Worm (Caenorhabditis elegans) whole organism, L4/young adult: ENCODE results near the gene K01A2.6.
"Not testable (repeated sequence)": the region's sequence is repeated elsewhere in the genome, so short reads cannot be mapped to it uniquely, and the experiment has no call there.

Experiments
- W03F9.2 ChIP-seq: fragments of 150-350 bp; optimal IDR thresholded peaks from 2 replicates; lab custom pipeline; 2014; ENCODE audit warnings: missing biosample characterization, missing genetic modification characterization
- dao-5 ChIP-seq: sonication (generic microtip); optimal IDR thresholded peaks from 2 replicates; lab custom pipeline; 2016; ENCODE audit warnings: missing genotype, missing genetic modification characterization, moderate library complexity, missing compliant biosample characterization
- him-1 ChIP-seq: sonication (generic microtip); optimal IDR thresholded peaks from 2 replicates; lab custom pipeline; 2016; ENCODE audit warnings: missing genotype, missing genetic modification reagents, missing genetic modification characterization, missing compliant biosample characterization

Gene K01A2.6

DNA sequence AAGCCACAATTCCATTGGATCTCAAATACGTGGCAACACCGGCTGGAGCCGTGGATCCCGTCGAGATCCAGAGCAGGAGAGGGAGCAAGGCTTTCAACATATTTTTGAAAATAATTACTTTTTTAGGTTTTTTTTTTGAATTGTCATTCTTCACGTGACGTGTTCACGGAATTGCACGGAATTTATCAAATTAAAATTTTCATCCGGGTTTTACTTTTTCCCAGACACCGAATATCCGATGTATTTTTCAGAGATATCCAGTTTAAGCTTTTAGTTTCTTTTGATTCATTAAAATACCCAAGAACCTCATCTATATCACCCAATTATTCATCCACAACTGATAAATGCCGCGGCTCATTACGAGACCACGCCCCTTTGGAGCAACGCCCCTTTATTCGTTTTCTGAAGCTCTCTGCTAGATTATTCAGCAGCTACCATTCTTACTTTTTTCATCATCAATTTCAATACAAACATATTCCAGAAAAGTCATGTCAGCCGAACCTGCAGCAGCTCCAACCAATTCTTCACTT, 2.8 kb upstream of the K01A2.6 start, which contains the start of the genes clec-117 and B0432.1:
Gene clec-117 (minus strand): TSS at position 101 of the 530 bp plus-strand sequence.
Gene B0432.1 (plus strand): TSS at position 480 of the 530 bp plus-strand sequence.
- TF ChIP-seq dao-5 (tag; lab: Kevin White, UChicago) = no peak
- no peak for TF ChIP-seq W03F9.2 (tag; lab: Kevin White, UChicago)
- TF ChIP-seq him-1 (tag; lab: Kevin White, UChicago) = no peak

- TF ChIP-seq him-1 (tag; lab: Kevin White, UChicago) (no peak), dao-5 (tag; lab: Kevin White, UChicago) (no peak), W03F9.2 (tag; lab: Kevin White, UChicago) (no peak)
Measured at ce11 chrII:300977-301772, 1.4 kb downstream of the K01A2.6 start, which contains the start of gene K01A2.5. TSS of gene K01A2.5 (plus strand) at chrII:301273.

ce11 chrII:303927-304711, 4.3 kb downstream of the K01A2.6 start:
- no peak for TF ChIP-seq W03F9.2 (tag; lab: Kevin White, UChicago)
- TF ChIP-seq dao-5 (tag; lab: Kevin White, UChicago) = no peak
- no peak for TF ChIP-seq him-1 (tag; lab: Kevin White, UChicago)

DNA sequence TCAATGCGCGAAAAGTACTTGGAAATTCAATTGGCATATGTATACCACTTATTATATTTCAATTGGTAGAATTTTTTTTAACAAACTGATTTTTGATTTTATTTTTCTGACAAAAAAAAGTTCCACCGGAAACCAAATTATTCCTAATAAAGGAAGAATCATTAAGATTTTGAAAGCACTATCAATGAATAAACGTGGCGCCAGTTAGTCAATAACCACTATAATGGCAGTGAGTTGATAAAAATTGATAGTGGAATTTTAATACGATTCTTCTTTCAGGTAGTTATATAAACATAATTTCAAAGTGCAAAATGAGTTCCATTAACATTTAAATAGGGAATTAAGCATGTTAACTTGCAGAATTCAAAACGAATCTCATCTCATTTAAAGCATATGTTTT, 5.9 kb downstream of the K01A2.6 start, which contains the start of gene col-69:
Gene col-69 (minus strand): TSS at position 101 of the 400 bp plus-strand sequence.
- TF ChIP-seq dao-5 (tag; lab: Kevin White, UChicago) (no peak), him-1 (tag; lab: Kevin White, UChicago) (no peak), W03F9.2 (tag; lab: Kevin White, UChicago) (no peak)

- TF ChIP-seq dao-5 (tag; lab: Kevin White, UChicago) (no peak), him-1 (tag; lab: Kevin White, UChicago) (no peak), W03F9.2 (tag; lab: Kevin White, UChicago) (no peak)
Measured at ce11 chrII:307154-307553, 7.4 kb downstream of the K01A2.6 start, which contains the start of gene K01A2.4. TSS of gene K01A2.4 (plus strand) at chrII:307454.

DNA sequence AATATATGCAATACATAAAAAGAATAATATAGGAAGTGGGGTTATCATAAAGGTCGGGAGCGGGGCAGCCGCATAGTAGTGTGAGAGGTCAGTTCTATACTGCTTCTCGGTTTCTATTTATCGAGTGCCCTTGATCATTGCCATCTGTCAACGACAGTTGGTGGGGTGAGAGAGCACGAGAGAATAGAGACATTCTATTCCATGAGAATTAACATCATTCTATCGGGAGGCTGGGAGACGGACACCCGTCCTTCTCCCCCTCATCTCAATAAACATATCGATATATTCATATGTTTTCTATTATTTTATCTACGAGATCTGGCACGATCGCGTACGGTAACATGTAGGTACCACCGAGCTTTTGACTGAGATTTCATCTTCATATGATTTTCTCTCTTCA, 12.3 kb downstream of the K01A2.6 start, which contains the start of gene mps-2:
Gene mps-2 (minus strand): TSS at position 101 of the 400 bp plus-strand sequence.
- not testable (repeated sequence) for TF ChIP-seq dao-5, W03F9.2, him-1 (tag; lab: Kevin White, UChicago)

DNA sequence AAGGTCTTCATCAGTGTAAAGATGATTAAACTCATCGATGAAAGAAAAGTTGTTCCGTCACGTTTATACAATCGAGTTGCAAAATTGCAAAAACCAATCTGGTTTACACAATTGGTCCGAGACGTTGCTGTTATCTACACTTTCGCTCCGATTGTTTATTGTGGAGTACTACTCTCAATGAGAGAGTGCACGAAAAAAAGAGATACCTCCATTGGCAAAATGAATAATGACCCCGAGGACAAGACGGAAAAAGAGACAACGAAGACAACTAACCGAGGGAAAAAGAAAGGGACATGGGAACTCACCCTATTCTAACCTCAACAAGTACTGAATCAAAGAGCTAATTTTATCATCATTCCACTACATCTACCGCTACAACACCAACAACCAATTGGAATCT, 13.8 kb downstream of the K01A2.6 start:
- TF ChIP-seq W03F9.2 (tag; lab: Kevin White, UChicago) (no peak), dao-5 (tag; lab: Kevin White, UChicago) (no peak), him-1 (tag; lab: Kevin White, UChicago) (no peak)

DNA sequence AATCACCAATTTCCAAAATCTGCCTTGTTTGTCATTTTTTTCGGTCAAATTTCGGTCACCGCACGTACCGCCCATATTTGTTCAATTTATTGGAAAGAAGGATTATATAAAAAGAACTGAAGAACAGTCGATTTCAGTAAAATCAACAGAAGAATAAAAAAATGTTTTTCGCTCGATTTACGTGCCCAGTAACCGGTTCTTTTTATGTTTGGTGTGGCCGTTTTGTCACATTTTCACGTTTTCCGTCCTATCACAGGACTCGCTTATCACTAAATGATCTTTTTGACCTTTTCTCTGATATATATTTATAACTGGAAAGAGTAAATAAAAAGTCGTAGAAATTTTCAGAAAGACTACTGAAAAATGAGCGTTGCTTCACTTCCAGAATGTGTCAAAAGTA, 19.7 kb downstream of the K01A2.6 start, which contains the start of gene far-7:
Gene far-7 (plus strand): TSS at position 331 of the 400 bp plus-strand sequence.
- TF ChIP-seq W03F9.2 (tag; lab: Kevin White, UChicago) = no peak
- no peak for TF ChIP-seq him-1 (tag; lab: Kevin White, UChicago)
- no peak for TF ChIP-seq dao-5 (tag; lab: Kevin White, UChicago)

DNA sequence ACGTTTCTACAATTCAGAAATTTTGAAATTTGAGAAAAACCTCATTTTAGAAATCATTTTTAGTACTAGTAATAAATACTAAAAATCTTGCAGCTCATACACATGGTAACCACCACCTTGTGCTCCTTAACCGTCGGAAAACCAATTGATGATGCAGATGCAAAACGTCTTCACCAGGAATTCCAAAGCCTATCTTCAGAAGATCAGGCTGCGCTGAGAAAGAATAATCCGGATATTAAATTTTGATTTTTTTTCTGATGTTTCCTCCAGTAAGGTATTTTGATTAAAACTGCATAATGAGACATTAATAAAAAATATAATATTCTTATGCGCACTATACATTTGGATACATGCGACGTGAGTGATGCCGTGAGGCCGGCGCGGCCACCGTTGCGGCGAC, 21.0 kb downstream of the K01A2.6 start:
- TF ChIP-seq dao-5 (tag; lab: Kevin White, UChicago) (no peak), W03F9.2 (tag; lab: Kevin White, UChicago) (no peak), him-1 (tag; lab: Kevin White, UChicago) (no peak)

ce11 chrII:321183-321582, 21.4 kb downstream of the K01A2.6 start:
- TF ChIP-seq W03F9.2 (tag; lab: Kevin White, UChicago) (no peak), dao-5 (tag; lab: Kevin White, UChicago) (no peak), him-1 (tag; lab: Kevin White, UChicago) (no peak)

DNA sequence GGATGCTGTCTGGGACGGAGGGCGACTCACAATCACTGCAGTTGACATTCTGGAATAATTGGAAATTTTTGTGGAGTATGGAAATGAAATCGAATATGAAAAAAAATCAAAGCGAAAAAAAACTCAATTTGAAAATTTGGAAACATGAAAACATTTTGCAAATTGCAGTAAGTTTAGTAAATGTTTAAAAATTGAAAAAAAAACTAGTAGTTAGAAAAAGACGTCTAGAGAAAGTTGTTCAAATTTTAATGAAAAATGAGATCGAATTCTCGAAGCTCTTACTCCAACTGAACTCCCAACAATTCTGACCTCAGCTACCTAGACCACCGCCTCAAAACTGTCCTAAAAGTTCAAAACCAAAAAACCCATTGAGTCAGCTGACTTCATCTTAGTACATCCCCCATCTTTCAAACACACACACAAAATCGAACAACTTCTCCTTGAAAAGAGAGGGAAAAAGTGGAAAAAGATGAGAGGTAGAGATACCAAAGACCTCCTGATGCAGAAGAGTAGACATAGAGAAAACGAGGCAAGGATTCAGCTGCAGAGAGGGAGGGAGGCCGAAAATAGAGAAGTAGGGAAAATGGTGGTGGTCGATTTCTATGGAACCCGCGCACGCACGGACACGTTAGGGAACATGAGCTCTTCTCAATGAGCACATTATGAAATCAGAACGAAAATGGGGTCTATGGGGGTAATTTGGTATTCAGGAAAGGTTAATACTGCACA, 23.4 kb downstream of the K01A2.6 start, which contains the start of gene K01A2.10:
Gene K01A2.10 (minus strand): TSS at position 51 of the 729 bp plus-strand sequence.
- no peak for TF ChIP-seq him-1 (tag; lab: Kevin White, UChicago)
- TF ChIP-seq dao-5 (tag; lab: Kevin White, UChicago) = no peak
- TF ChIP-seq W03F9.2 (tag; lab: Kevin White, UChicago) = no peak
